Worm (Caenorhabditis elegans): Measurements from ENCODE around the gene F40H3.2.

- no peak for TF ChIP-seq pha-4 (tag; optimal IDR thresholded peaks at IDR 0.05)
- TF ChIP-seq F13H6.1 (tag; optimal IDR thresholded peaks at IDR 0.05) = no peak
These were observed 17.8 kb downstream of the F40H3.2 start, which contains the start of gene fkh-8 for ce11 chrII:6191293-6191692.

Measured in whole organism, late embryonic.